Fruit fly (Drosophila melanogaster) ovary, adult (tissue): ENCODE data around the gene CG15480.

Experiments used
- CG17801 ChIP-seq: fragments of 200-800 bp; optimal IDR thresholded peaks from 2 replicates; lab custom pipeline; 2019; ENCODE audit warnings: missing biosample characterization, mild to moderate bottlenecking, missing genetic modification characterization, moderate library complexity; ENCODE audit not compliant: partially characterized antibody

CG15480 gene

DNA sequence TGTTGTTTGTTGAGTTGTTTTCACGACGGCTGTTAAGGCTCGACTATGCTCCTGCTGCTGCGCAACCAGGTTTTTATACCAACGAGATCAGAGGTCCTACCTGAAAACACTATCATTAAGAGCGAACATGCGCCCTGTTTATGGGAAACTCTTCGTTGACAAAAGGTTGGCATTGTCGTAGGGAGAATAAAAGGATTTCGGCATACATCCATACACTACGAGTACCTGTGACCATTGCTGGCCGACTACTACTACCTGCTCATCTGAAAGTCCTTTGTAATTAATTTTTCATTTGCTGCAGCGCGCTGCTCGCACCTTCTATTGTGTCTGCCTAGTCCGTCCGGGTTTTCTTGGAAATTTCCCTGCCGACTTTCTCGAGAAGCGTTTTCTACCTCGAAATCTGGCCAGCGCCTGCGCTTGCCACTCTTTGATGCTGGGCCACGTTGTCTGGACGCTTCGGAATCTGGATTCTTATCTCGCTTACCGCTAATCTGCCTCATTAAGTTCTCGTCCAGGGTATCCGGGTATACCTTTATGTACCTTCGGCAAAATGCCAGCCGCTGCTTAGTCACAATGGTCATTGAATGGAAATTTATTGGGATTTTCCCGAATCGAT, at the start of gene CG15480:
Gene CG15480 (minus strand): TSS at position 51 of the 616 bp plus-strand sequence.
- TF ChIP-seq CG17801 (GFP tag; lab: Kevin White, UChicago), result no peak

DNA sequence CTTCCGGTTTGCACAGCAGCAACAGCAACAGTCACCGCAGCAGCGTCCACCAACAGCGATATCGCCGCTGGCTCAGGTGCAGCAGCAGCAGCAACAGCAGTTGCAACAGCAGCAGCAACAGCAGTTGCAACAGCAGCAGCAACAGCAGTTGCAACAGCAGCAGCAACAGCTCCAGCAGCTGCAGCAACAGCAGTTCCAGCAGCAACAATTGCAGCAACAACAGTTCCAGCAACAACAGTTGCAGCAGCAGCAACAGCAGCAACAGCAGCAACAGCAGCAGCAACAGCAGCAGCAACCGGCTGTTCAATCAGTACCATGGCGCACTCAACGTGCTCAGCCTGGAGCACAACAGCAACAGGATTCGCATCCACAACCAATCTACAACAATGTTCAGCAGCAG, 47.5 kb upstream of the CG15480 start:
- TF ChIP-seq CG17801 (GFP tag; lab: Kevin White, UChicago), result no peak

DNA sequence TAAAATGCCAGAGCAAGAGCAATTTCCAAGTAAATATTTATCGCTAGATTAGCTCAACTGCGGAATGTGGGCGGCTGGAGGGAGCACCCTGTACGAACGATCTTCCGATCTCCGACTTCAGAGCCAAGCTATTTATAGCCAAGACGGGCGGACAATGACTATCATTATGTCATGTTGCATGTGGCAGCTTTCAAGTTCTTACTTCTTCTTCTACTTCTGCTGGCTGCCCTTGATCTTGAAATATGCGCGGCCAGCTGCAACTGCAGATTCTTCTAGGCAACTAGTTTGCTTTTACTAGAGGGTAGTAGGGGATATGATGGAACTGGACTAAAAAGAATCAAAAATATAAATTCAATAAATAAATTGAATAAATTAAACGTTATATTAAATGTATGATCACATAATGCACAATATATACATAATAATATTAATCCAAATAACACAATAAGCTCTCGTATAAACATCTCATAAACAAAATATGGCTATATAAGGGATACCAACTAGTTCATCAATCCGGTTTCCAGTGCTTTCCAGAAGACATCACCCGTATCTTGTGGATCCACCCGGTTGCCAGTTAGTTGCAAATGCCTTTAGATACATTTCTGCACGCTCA, 43.1 kb upstream of the CG15480 start:
- no peak for TF ChIP-seq CG17801 (GFP tag; lab: Kevin White, UChicago)

DNA sequence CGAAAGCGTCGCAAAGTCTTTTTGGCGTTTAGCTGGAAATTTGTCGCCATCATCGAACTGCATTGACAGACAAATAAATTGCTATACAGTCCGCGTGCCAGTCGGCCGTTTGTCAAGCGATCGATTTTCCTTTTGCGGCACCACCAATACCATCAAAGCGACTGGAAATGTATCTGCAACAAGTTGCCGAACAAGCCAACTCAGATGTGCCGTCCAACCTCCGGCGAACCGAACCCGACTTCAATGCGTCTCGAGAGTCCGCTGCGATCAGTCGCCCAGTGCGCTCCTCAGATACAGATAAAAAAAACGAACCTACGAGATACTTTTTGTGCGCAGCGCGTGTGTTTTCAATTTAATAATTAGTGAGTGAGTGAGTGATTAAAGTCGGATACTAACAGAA, 41.6 kb upstream of the CG15480 start:
- no peak for TF ChIP-seq CG17801 (GFP tag; lab: Kevin White, UChicago)

DNA sequence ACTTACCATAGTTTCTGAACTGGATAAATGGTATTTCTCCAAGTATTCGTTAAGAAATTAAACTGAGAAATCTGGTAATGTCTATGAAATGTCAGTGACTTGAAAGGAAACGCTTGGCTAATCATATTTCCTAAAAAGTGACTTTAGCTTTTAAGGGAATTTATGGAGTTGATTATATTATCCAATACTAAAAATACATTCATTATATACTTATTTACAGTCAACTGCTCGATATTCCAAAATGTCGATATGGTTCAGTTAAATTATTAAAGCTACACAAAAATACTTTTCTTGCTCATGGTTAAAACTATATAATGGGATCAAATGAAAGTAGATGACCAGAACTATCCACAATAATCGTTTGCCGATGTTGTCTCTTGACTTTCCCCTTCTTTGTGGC, 40.7 kb upstream of the CG15480 start, which contains the start of gene CG31848:
Gene CG31848 (minus strand): TSS at position 101 of the 400 bp plus-strand sequence.
- TF ChIP-seq CG17801 (GFP tag; lab: Kevin White, UChicago), result no peak

DNA sequence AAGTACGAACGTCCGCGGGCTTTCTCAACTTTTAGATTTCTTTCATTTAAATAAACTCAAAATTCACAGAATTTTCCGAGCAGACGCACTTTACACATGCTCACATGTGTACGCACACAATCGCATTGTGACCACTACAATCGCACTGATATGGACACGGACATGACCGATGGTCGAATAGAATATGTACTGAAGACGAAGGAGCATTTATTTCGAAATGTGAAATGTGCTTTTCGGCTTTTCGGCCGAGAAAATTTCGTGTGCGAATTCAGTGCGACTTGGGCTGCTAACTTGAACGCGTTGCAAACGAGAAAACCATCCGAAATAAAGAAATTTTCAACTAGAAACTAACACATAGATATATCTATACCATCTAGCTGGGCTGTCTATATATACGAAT, 35.7 kb upstream of the CG15480 start, which contains the start of gene CG44085:
Gene CG44085 (plus strand): TSS at position 269 of the 400 bp plus-strand sequence.
- TF ChIP-seq CG17801 (GFP tag; lab: Kevin White, UChicago), result no peak

DNA sequence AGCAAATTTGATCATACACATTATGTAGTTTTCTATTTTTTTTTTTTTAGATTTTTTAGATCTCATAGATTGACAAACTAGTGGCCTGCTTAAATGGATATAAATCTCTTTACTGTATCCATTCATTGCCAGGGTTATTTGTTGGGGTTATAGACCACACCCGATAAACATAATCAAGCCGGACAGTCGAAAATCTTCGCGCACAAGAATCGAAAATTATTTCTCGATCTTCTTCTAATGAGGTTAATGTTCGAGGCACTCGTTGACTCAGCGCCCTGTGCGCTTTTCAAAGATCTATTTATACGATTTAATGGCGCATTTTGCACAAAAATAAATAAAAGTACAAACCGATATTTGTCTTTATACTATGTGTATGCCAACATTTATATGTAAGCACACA, 34.6 kb upstream of the CG15480 start, which contains the start of gene CG31730:
Gene CG31730 (minus strand): TSS at position 101 of the 400 bp plus-strand sequence.
- TF ChIP-seq CG17801 (GFP tag; lab: Kevin White, UChicago), result no peak

DNA sequence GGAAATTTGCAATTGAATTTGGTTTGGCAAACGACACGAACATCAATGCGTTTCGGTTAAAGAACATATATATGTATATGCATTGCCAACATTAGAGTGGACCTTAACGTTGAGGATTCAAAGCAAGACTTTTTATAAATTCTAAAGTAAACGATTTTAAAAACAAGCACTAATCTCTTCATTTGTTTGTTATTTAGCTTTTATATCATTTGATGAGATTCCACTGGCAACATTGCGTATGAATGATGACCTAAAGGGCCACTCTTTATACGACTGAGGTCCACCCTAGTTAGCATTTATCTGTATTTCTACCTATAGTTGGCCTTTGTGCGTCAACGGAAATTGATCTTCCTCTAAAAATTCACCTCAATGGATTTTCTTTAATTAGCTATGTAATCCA, 33.6 kb upstream of the CG15480 start:
- no peak for TF ChIP-seq CG17801 (GFP tag; lab: Kevin White, UChicago)

DNA sequence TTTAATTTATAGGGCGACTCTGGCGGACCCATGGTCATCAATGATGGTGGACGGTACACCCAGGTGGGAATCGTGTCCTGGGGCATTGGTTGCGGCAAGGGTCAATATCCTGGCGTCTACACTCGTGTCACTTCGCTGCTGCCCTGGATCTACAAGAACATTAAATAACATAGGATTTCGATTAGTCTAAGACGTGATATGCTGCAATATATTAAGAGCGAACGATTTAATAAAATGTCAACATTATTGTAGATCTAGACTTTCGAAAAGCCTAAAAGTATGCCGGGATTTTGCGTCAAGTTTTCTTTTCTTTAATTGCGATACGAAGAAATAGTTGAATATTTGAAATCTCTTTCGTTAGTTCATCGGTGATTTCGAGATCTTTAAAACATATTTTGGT, 32.1 kb upstream of the CG15480 start, which contains the start of gene Naa20B:
Gene Naa20B (plus strand): TSS at position 301 of the 400 bp plus-strand sequence.
- no peak for TF ChIP-seq CG17801 (GFP tag; lab: Kevin White, UChicago)

DNA sequence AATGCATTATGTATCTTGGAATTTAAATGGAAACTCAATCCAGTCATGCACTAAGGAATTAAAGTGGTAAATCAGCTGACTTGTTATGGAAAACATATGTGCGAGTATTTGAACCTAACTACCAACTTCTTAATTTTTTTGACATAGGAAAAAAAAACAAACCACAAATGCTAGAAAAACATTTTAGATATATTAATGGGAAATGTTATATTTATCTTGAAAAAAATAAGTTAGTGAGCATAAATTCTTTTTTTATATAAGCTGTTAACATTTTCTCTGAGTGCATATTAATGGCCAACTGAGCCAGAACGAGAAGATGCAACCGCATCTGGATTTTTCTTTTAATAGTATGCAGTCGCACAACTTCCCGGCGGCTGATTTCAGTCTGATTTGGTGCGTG, 26.1 kb upstream of the CG15480 start:
- TF ChIP-seq CG17801 (GFP tag; lab: Kevin White, UChicago), result no peak

DNA sequence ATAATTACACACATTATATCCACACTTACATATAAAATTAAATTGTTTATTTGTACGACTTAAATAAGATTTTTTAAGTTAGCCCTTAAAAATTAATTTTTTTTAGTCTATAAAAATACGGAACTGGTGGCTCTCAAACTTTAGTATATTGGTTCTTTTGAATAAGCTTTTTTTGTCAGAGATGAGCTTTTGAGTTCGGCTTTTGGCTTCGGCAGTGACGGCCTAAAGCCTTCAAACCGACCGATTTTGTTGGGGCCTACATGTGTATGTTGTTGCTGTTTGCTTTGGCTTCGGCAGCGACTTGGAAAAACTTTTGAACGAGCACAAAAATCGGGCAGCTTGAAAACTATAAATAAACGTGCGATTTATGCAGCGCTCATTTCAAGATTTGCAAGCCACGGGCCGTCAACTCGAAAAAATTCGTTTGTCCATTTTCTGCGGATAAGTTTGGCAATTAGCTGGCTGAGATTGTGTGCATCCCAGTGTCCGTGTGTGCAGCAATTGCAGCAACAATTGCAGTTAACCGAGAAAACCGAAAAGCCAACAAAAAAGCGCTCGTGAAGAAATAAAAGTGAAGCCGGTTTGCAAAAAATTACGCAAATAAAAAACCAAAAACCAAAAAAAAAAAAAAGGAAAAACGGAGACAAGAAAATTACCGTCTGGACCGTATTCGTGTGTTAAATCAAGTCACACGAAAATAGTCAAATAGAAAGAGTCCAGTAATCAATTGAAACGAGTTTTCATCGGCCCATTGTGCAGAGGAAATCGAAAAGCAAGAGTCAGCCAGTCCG, 21.0 kb upstream of the CG15480 start, which contains the start of gene CG16820:
Gene CG16820 (plus strand): TSS at position 378 of the 791 bp plus-strand sequence.
- TF ChIP-seq CG17801 (GFP tag; lab: Kevin White, UChicago), result no peak

DNA sequence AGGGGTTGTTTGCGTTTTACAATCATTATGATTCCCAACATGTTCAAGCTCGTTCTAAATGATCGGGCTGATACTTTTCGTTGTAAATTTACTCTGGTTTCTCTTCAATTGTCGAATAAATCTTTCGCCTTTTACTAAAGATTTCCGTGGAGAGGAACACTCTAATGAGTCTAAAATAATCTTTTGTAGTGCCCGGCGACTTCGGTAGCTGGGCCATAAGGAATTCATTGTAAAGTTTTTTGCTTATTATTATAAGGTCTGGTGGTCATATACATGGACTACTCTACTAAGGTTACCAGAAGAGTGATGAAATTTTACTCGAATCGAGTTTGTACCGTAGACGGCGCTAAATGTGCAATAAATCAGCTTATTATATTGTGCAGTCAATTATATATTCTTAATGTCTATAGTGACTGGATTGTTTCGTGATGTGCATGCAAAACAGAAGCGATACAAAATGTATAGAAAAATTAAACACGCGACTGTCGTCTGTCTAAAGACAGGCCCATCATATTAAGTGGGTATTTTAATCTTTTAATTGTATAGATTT, 19.8 kb upstream of the CG15480 start:
- no peak for TF ChIP-seq CG17801 (GFP tag; lab: Kevin White, UChicago)

DNA sequence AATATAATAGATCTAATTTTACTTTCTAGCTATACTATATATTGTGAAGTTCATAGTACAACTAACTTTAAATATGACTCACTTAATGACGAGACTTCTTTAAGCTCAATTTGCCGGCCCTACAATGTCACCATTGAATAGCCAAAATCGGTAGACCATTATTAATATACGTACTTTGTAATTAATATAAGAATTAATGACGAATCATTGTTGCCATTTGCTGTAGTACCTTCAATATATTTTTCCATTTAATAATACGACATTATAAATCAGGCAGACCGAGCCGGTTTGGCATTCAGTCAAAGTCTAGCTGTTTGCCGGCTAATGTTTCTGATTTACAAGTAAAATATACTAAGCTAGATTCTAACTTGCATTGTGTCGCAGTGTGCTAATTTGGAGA, 14.6 kb upstream of the CG15480 start, which contains the start of gene Jhbp13:
Gene Jhbp13 (plus strand): TSS at position 301 of the 400 bp plus-strand sequence.
- TF ChIP-seq CG17801 (GFP tag; lab: Kevin White, UChicago), result no peak

DNA sequence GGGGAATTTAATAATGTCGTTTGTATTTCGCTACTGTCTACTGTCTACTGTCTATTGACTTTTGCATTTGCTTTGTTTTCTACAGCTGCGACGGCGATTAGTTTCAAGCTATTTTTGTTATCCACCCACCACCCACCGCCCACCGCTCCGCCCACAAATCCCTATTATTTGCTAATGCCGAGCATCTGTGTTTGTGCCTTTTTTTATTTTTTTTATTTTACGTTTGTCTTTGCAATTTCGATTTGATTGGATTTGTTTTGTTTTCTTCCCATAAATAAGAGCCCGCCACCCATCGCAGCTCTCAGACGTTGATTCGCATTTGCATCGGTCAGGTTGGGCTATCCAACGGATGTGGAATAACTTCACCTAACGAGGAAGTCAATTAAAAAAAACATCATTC, 11.1 kb upstream of the CG15480 start, which contains the start of gene Jhbp14:
Gene Jhbp14 (plus strand): TSS at position 301 of the 400 bp plus-strand sequence.
- TF ChIP-seq CG17801 (GFP tag; lab: Kevin White, UChicago), result no peak
